Worm (Caenorhabditis elegans) whole organism, L3 larva: ENCODE measurements around the gene twk-12.

Experiments used
- R02D3.7 ChIP-seq: fragments of 150-350 bp; optimal IDR thresholded peaks from 2 replicates; lab custom pipeline; 2014; ENCODE audit warnings: missing biosample characterization, missing genetic modification characterization
- ZK546.5 ChIP-seq: sonication (generic microtip); optimal IDR thresholded peaks from 2 replicates; lab custom pipeline; 2017; ENCODE audit warnings: missing biosample characterization, missing genetic modification characterization
- ama-1 ChIP-seq: fragments of 150-350 bp; optimal IDR thresholded peaks from 2 replicates; lab custom pipeline; 2018
- ceh-16 ChIP-seq: sonication (generic microtip); optimal IDR thresholded peaks from 2 replicates; lab custom pipeline; 2017; ENCODE audit warnings: missing biosample characterization, missing genetic modification characterization
- ceh-28 ChIP-seq: fragments of 150-350 bp; optimal IDR thresholded peaks from 2 replicates; lab custom pipeline; 2014; ENCODE audit warnings: missing biosample characterization, missing genetic modification reagents, missing genetic modification characterization
- ceh-82 ChIP-seq: fragments of 150-350 bp; optimal IDR thresholded peaks from 2 replicates; lab custom pipeline; 2014; ENCODE audit warnings: missing biosample characterization, missing genetic modification characterization
- ceh-9 ChIP-seq: sonication (generic microtip); optimal IDR thresholded peaks from 2 replicates; lab custom pipeline; 2018; ENCODE audit warnings: missing biosample characterization, missing genetic modification characterization
- egl-27 ChIP-seq: sonication (generic microtip); optimal IDR thresholded peaks from 4 replicates; lab custom pipeline; 2017; ENCODE audit warnings: missing biosample characterization, missing genetic modification reagents, missing genetic modification characterization
- egl-5 ChIP-seq: fragments of 150-350 bp; optimal IDR thresholded peaks from 2 replicates; lab custom pipeline; 2017; ENCODE audit warnings: missing biosample characterization, missing genetic modification reagents, missing genetic modification characterization, inconsistent platforms
- elt-2 ChIP-seq: sonication (generic microtip); optimal IDR thresholded peaks from 2 replicates; lab custom pipeline; 2016; ENCODE audit warnings: missing genetic modification reagents, mild to moderate bottlenecking, missing genetic modification characterization, missing compliant biosample characterization
- elt-3 ChIP-seq, 3 experiments: fragments of 150-350 bp in 1 of 3; sonication (generic microtip) in 2 of 3; optimal IDR thresholded peaks; 2 replicates in 2 of 3; 4 replicates in 1 of 3; lab custom pipeline; 2014 to 2017; ENCODE audit warnings: missing biosample characterization in 3 of 3, missing genetic modification characterization in 3 of 3
- fkh-2 ChIP-seq: fragments of 150-350 bp; optimal IDR thresholded peaks from 2 replicates; lab custom pipeline; 2014; ENCODE audit warnings: missing biosample characterization, missing genetic modification reagents, missing genetic modification characterization
- fos-1 ChIP-seq: fragments of 150-350 bp; optimal IDR thresholded peaks from 2 replicates; lab custom pipeline; 2014; ENCODE audit warnings: missing biosample characterization, missing genetic modification characterization
- hmg-11 ChIP-seq: sonication (generic microtip); optimal IDR thresholded peaks from 2 replicates; lab custom pipeline; 2016; ENCODE audit warnings: missing genetic modification characterization, missing compliant biosample characterization
- jun-1 ChIP-seq: fragments of 150-350 bp; optimal IDR thresholded peaks from 2 replicates; lab custom pipeline; 2014; ENCODE audit warnings: missing biosample characterization, missing genetic modification reagents, missing genetic modification characterization
- lin-15B ChIP-seq: fragments of 150-350 bp; optimal IDR thresholded peaks from 2 replicates; lab custom pipeline; 2014; ENCODE audit warnings: missing biosample characterization, missing genetic modification characterization
- lin-39 ChIP-seq: fragments of 150-350 bp; optimal IDR thresholded peaks from 2 replicates; lab custom pipeline; 2018; ENCODE audit warnings: missing biosample characterization, missing genetic modification reagents, missing genetic modification characterization
- lsy-12 ChIP-seq: sonication (generic microtip); optimal IDR thresholded peaks from 2 replicates; lab custom pipeline; 2016; ENCODE audit warnings: mild to moderate bottlenecking, missing genetic modification characterization, missing compliant biosample characterization
- mdl-1 ChIP-seq: fragments of 150-350 bp; optimal IDR thresholded peaks from 2 replicates; lab custom pipeline; 2014; ENCODE audit warnings: missing biosample characterization, missing genetic modification characterization
- mml-1 ChIP-seq: fragments of 150-350 bp; sonication (generic microtip); optimal IDR thresholded peaks from 3 replicates; lab custom pipeline; 2014; ENCODE audit warnings: missing biosample characterization, missing genetic modification characterization
- nfya-1 ChIP-seq: sonication (generic microtip); optimal IDR thresholded peaks from 2 replicates; lab custom pipeline; 2017; ENCODE audit warnings: missing genetic modification characterization, mild to moderate bottlenecking, missing compliant biosample characterization, antibody characterized with exemption, moderate library complexity; ENCODE audit not compliant: insufficient read depth
- nhr-11 ChIP-seq: fragments of 150-350 bp; optimal IDR thresholded peaks from 2 replicates; lab custom pipeline; 2014; ENCODE audit warnings: missing biosample characterization, missing genetic modification characterization
- nhr-12 ChIP-seq: fragments of 150-350 bp; optimal IDR thresholded peaks from 2 replicates; lab custom pipeline; 2014; ENCODE audit warnings: missing biosample characterization, missing genetic modification characterization
- nhr-23 ChIP-seq: fragments of 150-350 bp; optimal IDR thresholded peaks from 2 replicates; lab custom pipeline; 2014; ENCODE audit warnings: missing biosample characterization, missing genetic modification reagents, missing genetic modification characterization
- nhr-25 ChIP-seq: sonication (generic microtip); optimal IDR thresholded peaks from 2 replicates; lab custom pipeline; 2017; ENCODE audit warnings: missing biosample characterization, missing genetic modification characterization
- nhr-28 ChIP-seq: fragments of 150-350 bp; optimal IDR thresholded peaks from 2 replicates; lab custom pipeline; 2014; ENCODE audit warnings: missing biosample characterization, missing genetic modification characterization
- nhr-43 ChIP-seq: sonication (generic microtip); optimal IDR thresholded peaks from 2 replicates; lab custom pipeline; 2016; ENCODE audit warnings: mild to moderate bottlenecking, missing genetic modification characterization, missing compliant biosample characterization; ENCODE audit not compliant: poor library complexity, severe bottlenecking
- nhr-67 ChIP-seq: fragments of 150-350 bp; optimal IDR thresholded peaks from 2 replicates; lab custom pipeline; 2014; ENCODE audit warnings: missing biosample characterization, missing genetic modification characterization
- nhr-76 ChIP-seq: fragments of 150-350 bp; sonication (generic microtip); optimal IDR thresholded peaks from 5 replicates; lab custom pipeline; 2014; ENCODE audit warnings: missing biosample characterization, missing genetic modification characterization
- pha-4 ChIP-seq: fragments of 150-350 bp; optimal IDR thresholded peaks from 2 replicates; lab custom pipeline; 2014; ENCODE audit warnings: missing biosample characterization, missing genetic modification reagents, missing genetic modification characterization
- pqm-1 ChIP-seq: fragments of 150-350 bp; optimal IDR thresholded peaks from 2 replicates; lab custom pipeline; 2017; ENCODE audit warnings: missing biosample characterization, missing genetic modification characterization, inconsistent platforms
- skn-1 ChIP-seq: fragments of 150-350 bp; optimal IDR thresholded peaks from 2 replicates; lab custom pipeline; 2014; ENCODE audit warnings: missing biosample characterization, missing genetic modification characterization
- tbx-2 ChIP-seq: sonication (generic microtip); optimal IDR thresholded peaks from 2 replicates; lab custom pipeline; 2016; ENCODE audit warnings: mild to moderate bottlenecking, missing genetic modification characterization, missing compliant biosample characterization
- unc-62 ChIP-seq: fragments of 150-350 bp; sonication (generic microtip); optimal IDR thresholded peaks from 4 replicates; lab custom pipeline; 2014; ENCODE audit warnings: missing biosample characterization, missing genetic modification reagents, missing genetic modification characterization
- zag-1 ChIP-seq: fragments of 150-350 bp; optimal IDR thresholded peaks from 2 replicates; lab custom pipeline; 2014; ENCODE audit warnings: missing biosample characterization, missing genetic modification characterization
- ztf-11 ChIP-seq: fragments of 150-350 bp; optimal IDR thresholded peaks from 2 replicates; lab custom pipeline; 2014; ENCODE audit warnings: missing biosample characterization, missing genetic modification characterization
- ztf-4 ChIP-seq: fragments of 150-350 bp; optimal IDR thresholded peaks from 2 replicates; lab custom pipeline; 2014; ENCODE audit warnings: missing biosample characterization, missing genetic modification characterization

The twk-12 gene

DNA sequence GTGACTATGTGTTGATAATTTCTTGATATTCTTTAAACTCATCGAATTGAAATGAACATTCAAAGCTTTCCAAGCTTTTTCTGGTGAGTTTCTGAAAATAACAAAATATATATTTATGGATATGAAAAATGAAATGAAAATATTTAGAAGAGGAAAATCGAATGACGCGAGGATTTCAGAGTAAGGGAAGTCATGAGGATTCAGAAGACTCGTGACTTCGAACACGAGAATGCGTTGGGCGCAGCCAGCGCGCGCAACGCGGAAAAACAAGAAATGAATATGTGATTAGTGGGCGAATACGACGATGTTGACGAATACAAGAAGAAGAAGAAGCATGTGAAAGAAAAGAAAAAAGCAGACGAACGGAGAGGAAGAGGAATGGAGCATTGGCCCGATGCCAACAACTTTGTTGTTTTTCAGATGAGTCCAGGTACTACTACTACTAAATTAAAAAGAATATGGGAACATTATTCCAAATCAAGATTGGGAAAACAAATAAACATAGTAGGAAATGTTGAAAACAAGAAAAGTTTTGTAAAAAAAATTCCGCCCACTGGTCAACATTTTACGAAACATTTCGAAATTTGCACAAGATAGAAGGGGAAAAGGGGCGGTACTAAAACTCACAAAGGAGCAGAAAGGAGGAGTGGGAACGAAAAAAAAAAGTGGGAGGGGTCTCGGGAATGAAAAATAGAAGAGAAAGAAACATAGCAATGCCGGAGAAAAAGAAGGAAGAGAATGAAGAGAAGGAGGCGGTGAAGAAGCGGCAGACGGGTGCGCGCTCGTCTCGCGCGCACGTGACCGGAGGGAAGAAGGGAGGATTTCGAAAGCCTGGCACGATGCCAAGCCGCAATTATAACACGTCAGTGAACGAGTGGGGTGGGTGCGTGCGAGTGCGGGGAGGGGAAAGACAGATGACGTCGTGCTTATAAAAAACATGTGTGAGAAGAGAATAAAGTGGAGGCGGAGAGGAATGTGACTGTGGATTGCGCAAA, 48.1 kb downstream of the twk-12 start (continued):
- peak; percentile 63 for TF ChIP-seq ceh-16 (tag; lab: Kevin White, UChicago)
- peak; percentile 85 for TF ChIP-seq nhr-11 (tag; lab: Kevin White, UChicago)
- TF ChIP-seq tbx-2 (tag; lab: Kevin White, UChicago) = peak; percentile 89

DNA sequence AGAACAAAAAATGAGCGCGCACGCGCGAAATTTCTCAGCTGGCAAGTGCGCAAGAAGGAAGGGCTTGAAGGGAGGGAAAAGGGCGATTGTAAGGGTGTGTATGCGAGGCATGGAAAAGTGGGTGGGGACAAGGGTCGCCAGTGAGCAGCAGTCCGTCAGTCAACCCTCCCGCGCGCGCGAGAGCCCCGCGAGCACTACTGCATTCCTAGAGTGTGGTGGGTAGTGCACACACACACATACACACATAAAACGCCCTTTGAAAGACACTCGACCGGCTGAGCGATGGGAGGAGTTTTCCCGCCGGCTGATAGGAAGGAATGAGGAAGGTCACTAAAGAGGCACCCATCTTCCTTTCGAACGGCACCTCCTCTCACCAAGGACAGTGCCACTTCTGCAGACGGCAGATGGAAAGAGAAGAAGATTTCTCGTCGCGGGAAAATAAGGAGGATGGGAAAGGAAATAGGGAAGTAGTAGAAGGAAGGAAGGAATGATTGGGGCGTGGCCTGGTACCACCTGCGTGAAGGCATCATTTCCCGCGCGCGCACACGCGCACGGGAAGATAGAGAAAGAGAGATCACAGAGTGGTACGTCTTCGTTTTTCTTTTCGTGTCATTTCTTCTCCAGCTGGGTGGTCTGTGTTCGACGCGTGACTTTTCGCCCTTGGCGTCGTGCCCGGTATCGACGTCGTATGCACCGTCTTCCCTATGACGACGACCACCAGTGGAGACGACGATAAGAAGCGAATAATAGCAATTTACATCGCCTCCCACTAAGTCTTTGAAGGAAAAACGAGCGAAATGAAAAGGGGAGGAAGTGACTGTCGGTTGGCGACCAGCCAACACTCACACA, 49.7 kb downstream of the twk-12 start:
- TF ChIP-seq nhr-12 (tag; lab: Kevin White, UChicago) (no peak), tbx-2 (tag; lab: Kevin White, UChicago) (peak; percentile 34), fkh-2 (no peak), fos-1 (tag; lab: Kevin White, UChicago) (no peak), lin-15B (no peak), nhr-28 (tag; lab: Kevin White, UChicago) (no peak), egl-27 (tag; lab: Kevin White, UChicago) (peak; percentile 44), elt-2 (no peak), ztf-11 (no peak), ceh-9 (no peak), nfya-1 (tag; lab: Kevin White, UChicago) (no peak), egl-5 (tag; lab: Kevin White, UChicago) (no peak), ceh-28 (tag; lab: Kevin White, UChicago) (no peak), nhr-11 (tag; lab: Kevin White, UChicago) (no peak), nhr-76 (tag; lab: Kevin White, UChicago) (no peak), zag-1 (tag; lab: Kevin White, UChicago) (no peak), jun-1 (peak; percentile 57), nhr-23 (peak; percentile 95), lsy-12 (tag; lab: Kevin White, UChicago) (no peak), lin-39 (tag; lab: Kevin White, UChicago) (peak; percentile 78), ceh-82 (tag; lab: Kevin White, UChicago) (no peak), nhr-43 (tag; lab: Kevin White, UChicago) (peak; percentile 96), ztf-4 (tag; lab: Kevin White, UChicago) (peak; percentile 28), mdl-1 (tag; lab: Kevin White, UChicago) (peak; percentile 63), elt-3 (tag; optimal IDR thresholded peaks at IDR 0.05; lab: Kevin White, UChicago) (peak in 1 of 3 experiments; percentile 70), skn-1 (tag; lab: Kevin White, UChicago) (peak; percentile 5), ama-1 (lab: Kevin White, UChicago) (no peak), hmg-11 (tag; lab: Kevin White, UChicago) (peak; percentile 33), ZK546.5 (tag; lab: Kevin White, UChicago) (no peak), mml-1 (tag; lab: Kevin White, UChicago) (no peak), nhr-25 (tag; lab: Kevin White, UChicago) (peak; percentile 81), pqm-1 (no peak), unc-62 (no peak)

DNA sequence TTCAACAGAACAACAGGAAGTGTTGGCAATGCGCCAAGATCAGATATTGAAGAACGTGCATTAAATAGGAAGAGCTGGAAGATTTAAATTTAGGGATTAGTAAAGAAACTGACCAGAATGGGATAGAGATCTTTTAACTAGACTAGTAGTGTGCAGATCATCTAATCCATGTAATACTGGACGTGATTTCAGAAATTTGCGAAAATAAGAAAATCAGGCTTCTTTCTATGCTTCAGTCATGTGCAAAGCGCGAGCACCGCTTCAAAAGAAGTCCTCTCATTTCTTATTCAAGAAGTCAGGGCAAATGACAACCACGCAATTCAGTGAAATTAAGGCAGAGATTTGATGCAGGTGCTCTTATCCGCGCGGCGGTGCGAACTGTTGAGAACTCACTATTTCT, 50.7 kb downstream of the twk-12 start:
- TF ChIP-seq ZK546.5 (tag; lab: Kevin White, UChicago) = no peak
- no peak for TF ChIP-seq tbx-2 (tag; lab: Kevin White, UChicago)
- TF ChIP-seq lin-15B = no peak
- no peak for TF ChIP-seq nhr-25 (tag; lab: Kevin White, UChicago)
- no peak for TF ChIP-seq pha-4
- TF ChIP-seq R02D3.7 (tag; lab: Kevin White, UChicago) = no peak
- no peak for TF ChIP-seq nhr-67
- TF ChIP-seq fkh-2 = no peak
